Fruit fly (Drosophila melanogaster): Measurements from ENCODE around the gene Obp69a.

dm6 chr3L:12444040-12444439 is 48.1 kb downstream of the Obp69a start:
- TF ChIP-seq pan (optimal IDR thresholded peaks at IDR 0.05) (no peak), pan (GFP tag; optimal IDR thresholded peaks at IDR 0.05 in 1 of 2, IDR thresholded peaks at IDR 0.05 in 1 of 2) (no peak), Dek (tag; optimal IDR thresholded peaks at IDR 0.05) (no peak), Neu2 (GFP tag; optimal IDR thresholded peaks at IDR 0.05; ENCODE audit: borderline replicate concordance) (no peak), dmrt99B (tag; optimal IDR thresholded peaks at IDR 0.05) (no peak), gcm (GFP tag; optimal IDR thresholded peaks at IDR 0.05) (no peak), ems (GFP tag; optimal IDR thresholded peaks at IDR 0.05) (no peak), klu (GFP tag; IDR thresholded peaks at IDR 0.05) (no peak), chm (GFP tag; IDR thresholded peaks at IDR 0.05) (no peak), zf30C (GFP tag; optimal IDR thresholded peaks at IDR 0.05) (peak; percentile 68), CG3163 (GFP tag; optimal IDR thresholded peaks at IDR 0.05) (no peak), CG3847 (GFP tag; IDR thresholded peaks at IDR 0.05) (no peak), CrebB (tag; optimal IDR thresholded peaks at IDR 0.05) (no peak)
